Fruit fly (Drosophila melanogaster): ENCODE data around the gene UbcE2M.

Gene UbcE2M

DNA sequence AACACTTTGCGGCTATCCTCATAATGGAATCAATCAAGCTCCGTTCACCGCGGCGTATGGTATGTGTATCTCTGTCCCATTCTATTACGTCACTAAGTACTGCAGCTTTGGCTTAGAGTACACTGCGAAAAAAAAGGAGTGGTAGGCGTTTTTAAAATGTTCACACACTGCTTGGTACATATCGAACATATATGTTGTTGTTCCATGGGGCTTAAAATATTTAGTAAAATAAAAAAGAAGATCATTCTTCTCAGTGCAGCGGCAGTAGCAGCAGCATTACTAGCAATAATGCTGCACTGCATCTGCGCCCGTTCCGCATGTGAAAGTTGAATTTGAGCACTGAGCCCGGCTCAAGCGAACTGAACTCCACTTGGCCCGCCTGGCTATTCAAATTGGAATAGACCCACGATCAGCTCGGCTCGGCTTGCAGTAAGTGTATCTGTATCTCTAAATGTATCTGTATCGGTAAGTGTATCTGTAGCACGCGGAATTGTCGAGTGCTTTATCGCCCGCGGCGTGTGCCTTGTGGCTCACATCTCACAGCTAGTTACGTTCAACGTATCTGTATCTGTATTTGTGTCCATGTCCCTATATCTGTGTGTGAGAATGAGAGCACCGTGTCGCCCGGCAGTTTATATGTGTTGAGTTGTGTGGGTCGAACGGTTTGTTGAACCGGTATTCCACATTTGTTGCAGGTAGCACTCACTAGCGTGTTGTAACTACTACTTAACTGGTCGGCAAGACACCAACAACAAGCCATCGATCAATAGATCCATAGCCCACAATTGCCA lies 44.4 kb downstream of the UbcE2M start:
- TF ChIP-seq CG32121 (GFP tag; IDR thresholded peaks at IDR 0.05): peak; percentile 96
- peak; percentile 95 for TF ChIP-seq CG4496 (GFP tag; IDR thresholded peaks at IDR 0.05)
- TF ChIP-seq CG14655 (GFP tag; optimal IDR thresholded peaks at IDR 0.05): peak; percentile 93
- peak; percentile 89 for TF ChIP-seq rn (GFP tag; IDR thresholded peaks at IDR 0.05)
- TF ChIP-seq Pif1A (GFP tag; optimal IDR thresholded peaks at IDR 0.05): peak; percentile 72
- TF ChIP-seq EcR (GFP tag; optimal IDR thresholded peaks at IDR 0.05): peak; percentile 87
- peak; percentile 85 for TF ChIP-seq CG10348 (GFP tag; IDR thresholded peaks at IDR 0.05)
- TF ChIP-seq CG12605 (GFP tag; IDR thresholded peaks at IDR 0.05): peak; percentile 89
- TF ChIP-seq D1 (tag; optimal IDR thresholded peaks at IDR 0.05): no peak
- TF ChIP-seq Pif1B (GFP tag; optimal IDR thresholded peaks at IDR 0.05): peak; percentile 59
- TF ChIP-seq CG8159 (tag; optimal IDR thresholded peaks at IDR 0.05): peak; percentile 69
- peak; percentile 97 for TF ChIP-seq Ets98B (GFP tag; IDR thresholded peaks at IDR 0.05)
- TF ChIP-seq CG34367 (tag; optimal IDR thresholded peaks at IDR 0.05): peak; percentile 58
- TF ChIP-seq Snoo (tag; optimal IDR thresholded peaks at IDR 0.05): peak; percentile 23
- TF ChIP-seq CG17806 (tag; optimal IDR thresholded peaks at IDR 0.05): peak; percentile 67
- peak; percentile 66 for TF ChIP-seq CG9948 (tag; optimal IDR thresholded peaks at IDR 0.05)
- TF ChIP-seq CG15710 (tag; optimal IDR thresholded peaks at IDR 0.05): peak; percentile 49
- TF ChIP-seq CG13204 (GFP tag; optimal IDR thresholded peaks at IDR 0.05): no peak
- TF ChIP-seq fd96Ca (GFP tag; IDR thresholded peaks at IDR 0.05): peak; percentile 96
- peak; percentile 91 for TF ChIP-seq CG8301 (tag; optimal IDR thresholded peaks at IDR 0.05)
- TF ChIP-seq gl (tag; optimal IDR thresholded peaks at IDR 0.05): no peak

DNA sequence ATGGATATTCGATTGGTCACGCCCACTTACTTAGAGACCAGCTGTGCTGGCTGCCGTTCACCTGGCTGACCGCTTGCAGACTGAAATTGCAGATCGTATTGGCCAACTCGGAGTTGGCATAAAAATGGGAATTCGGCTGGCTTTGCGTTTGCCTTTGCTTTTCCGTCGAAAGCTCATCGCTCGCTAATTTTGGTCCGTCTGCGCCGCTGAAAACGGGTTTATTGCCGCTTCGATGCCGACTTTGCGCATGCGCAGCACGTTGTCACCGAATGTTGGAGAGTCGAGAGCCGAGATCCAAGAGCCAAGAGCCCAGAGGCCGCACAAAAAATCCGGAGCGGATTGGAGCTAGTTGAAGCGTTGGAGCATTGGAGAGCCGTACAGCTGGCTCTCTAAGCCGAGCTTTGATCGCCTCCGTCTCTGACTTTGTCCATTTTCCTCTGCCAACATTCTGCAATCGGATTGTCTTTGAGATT lies 46.0 kb downstream of the UbcE2M start, which contains the start of gene CG13676:
CG13676 (minus strand) TSS at position 87 of the 473 bp plus-strand sequence.
- no peak for TF ChIP-seq Pif1A (GFP tag; optimal IDR thresholded peaks at IDR 0.05)
- no peak for TF ChIP-seq Snoo (tag; optimal IDR thresholded peaks at IDR 0.05)
- no peak for TF ChIP-seq CG12605 (GFP tag; IDR thresholded peaks at IDR 0.05)
- TF ChIP-seq CG4496 (GFP tag; IDR thresholded peaks at IDR 0.05): no peak
- TF ChIP-seq EcR (GFP tag; optimal IDR thresholded peaks at IDR 0.05): peak; percentile 64
- no peak for TF ChIP-seq CG34367 (tag; optimal IDR thresholded peaks at IDR 0.05)
- peak; percentile 30 for TF ChIP-seq CG13204 (GFP tag; optimal IDR thresholded peaks at IDR 0.05)
- TF ChIP-seq rn (GFP tag; IDR thresholded peaks at IDR 0.05): no peak

DNA sequence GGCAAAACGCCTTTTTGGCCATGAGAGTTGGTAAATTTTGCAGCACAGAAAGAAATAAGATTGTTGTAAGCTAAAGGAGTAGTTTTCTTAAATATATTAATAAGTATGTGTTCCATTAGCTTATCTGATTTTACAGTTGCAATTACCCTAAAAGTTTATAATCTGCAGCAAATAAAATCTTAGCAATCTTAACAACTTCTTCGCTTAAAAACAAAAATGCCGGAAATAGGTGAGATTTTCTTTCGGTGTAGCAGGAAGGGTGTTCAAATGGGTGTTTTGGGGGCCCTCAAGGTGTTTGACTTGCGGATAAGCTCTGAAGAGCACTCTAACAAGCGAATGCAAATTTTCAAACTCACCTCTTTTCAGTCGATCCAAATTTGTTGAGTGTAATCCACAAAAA lies 47.0 kb downstream of the UbcE2M start:
- TF ChIP-seq CG8301 (tag; optimal IDR thresholded peaks at IDR 0.05): peak; percentile 19
- TF ChIP-seq fd96Ca (GFP tag; IDR thresholded peaks at IDR 0.05): no peak

DNA sequence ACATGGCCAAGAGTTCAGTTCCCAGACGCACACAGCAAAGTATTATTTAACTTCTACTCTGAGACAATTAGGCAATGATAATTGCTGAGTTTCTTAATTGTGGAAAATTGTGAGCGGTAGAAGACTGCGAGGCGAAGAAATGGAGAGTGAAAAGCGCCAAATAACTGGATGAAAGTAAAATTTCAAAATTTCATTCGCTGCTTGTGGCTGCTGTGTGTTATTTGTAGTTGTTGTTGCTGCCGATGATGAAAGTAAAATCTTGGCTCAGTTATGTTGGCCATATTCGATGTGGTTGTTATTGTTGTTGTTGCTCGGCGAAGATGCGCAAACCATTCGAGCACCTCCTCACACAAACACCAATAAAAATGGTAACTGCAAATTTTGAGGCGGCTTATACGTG lies 47.5 kb downstream of the UbcE2M start:
- TF ChIP-seq CG8159 (tag; optimal IDR thresholded peaks at IDR 0.05) (no peak), Pif1A (GFP tag; optimal IDR thresholded peaks at IDR 0.05) (no peak), Ets98B (GFP tag; IDR thresholded peaks at IDR 0.05) (no peak), CG10348 (GFP tag; IDR thresholded peaks at IDR 0.05) (no peak), EcR (GFP tag; optimal IDR thresholded peaks at IDR 0.05) (no peak), gl (tag; optimal IDR thresholded peaks at IDR 0.05) (no peak), CG9948 (tag; optimal IDR thresholded peaks at IDR 0.05) (no peak), CG15710 (tag; optimal IDR thresholded peaks at IDR 0.05) (no peak)

Measured in whole organism, pupa.